Fruit fly (Drosophila melanogaster): Measurements from ENCODE around the gene Cpr65Eb.

Cpr65Eb gene

DNA sequence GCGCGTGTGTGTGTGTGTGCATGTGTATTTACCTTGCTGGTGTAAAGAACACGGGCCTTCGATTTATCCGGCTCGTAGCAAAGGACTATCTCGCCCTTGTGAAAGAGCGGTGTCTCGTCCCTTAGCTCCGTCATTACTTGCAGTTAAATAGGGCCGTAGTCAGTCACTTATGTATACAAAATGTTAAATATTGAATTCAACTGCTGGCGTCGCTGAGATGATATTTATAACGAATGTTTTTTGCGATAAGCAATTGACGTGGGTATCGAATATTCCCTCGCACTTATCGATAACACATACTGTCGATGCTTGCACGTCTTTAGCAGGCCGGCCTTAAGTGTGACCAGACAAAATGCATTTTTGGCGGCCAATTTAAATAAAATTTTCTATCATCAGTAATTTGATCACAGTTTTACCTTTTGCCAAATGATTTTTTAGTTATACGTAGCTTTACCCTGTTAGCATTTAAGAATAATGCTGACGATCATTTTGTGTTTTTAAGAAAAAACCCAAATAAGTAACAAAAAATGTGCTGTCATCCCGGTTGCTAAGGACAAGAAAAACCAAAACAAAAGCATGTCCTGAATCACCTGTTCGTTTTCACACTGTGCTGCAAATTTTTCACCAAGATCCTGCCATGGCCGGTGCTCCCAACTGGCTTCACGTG lies 36.8 kb upstream of the Cpr65Eb start, which contains the start of the genes msl-3 and BBS1 (continued):
- TF ChIP-seq CG1603 (tag; optimal IDR thresholded peaks at IDR 0.05) (peak; percentile 71), CG12659 (GFP tag; optimal IDR thresholded peaks at IDR 0.05) (peak; percentile 56), CG13775 (GFP tag; optimal IDR thresholded peaks at IDR 0.05) (no peak), CG15514 (GFP tag; optimal IDR thresholded peaks at IDR 0.05) (peak; percentile 76), disco-r (GFP tag; optimal IDR thresholded peaks at IDR 0.05) (no peak), CG12299 (tag; optimal IDR thresholded peaks at IDR 0.05) (peak; percentile 51), hth (optimal IDR thresholded peaks at IDR 0.05) (no peak), mld (GFP tag; IDR thresholded peaks at IDR 0.05; ENCODE audit: partially characterized antibody) (0 out of 3 replicates have a peak, but pooled peaks have one; percentile 11), phol (tag; optimal IDR thresholded peaks at IDR 0.05) (peak; percentile 28), Nf-YB (GFP tag; optimal IDR thresholded peaks at IDR 0.05) (no peak), CG3838 (GFP tag; optimal IDR thresholded peaks at IDR 0.05) (no peak), CG31224 (GFP tag; IDR thresholded peaks at IDR 0.05) (no peak), ro (GFP tag; IDR thresholded peaks at IDR 0.05) (no peak), CG10979 (tag; optimal IDR thresholded peaks at IDR 0.05) (peak; percentile 14), sob (GFP tag; IDR thresholded peaks at IDR 0.05) (peak; percentile 33; the same call in 1 of the 2 replicates), CTCF (GFP tag; optimal IDR thresholded peaks at IDR 0.05) (peak; percentile 4), Awh (GFP tag; IDR thresholded peaks at IDR 0.05) (no peak), Deaf1 (tag; optimal IDR thresholded peaks at IDR 0.05) (no peak), Atf6 (GFP tag; IDR thresholded peaks at IDR 0.05) (no peak), unc-4 (GFP tag; IDR thresholded peaks at IDR 0.05; ENCODE audit: partially characterized antibody) (peak; percentile 61), zen2 (GFP tag; IDR thresholded peaks at IDR 0.05; ENCODE audit: partially characterized antibody) (peak; percentile 22; the same call in 1 of the 3 replicates), oc (tag; optimal IDR thresholded peaks at IDR 0.05) (no peak), CG3726 (GFP tag; IDR thresholded peaks at IDR 0.05) (no peak), Six4 (GFP tag; optimal IDR thresholded peaks at IDR 0.05) (no peak), Lpt (GFP tag; optimal IDR thresholded peaks at IDR 0.05) (no peak), CG13424 (tag; optimal IDR thresholded peaks at IDR 0.05) (no peak), tll (GFP tag; optimal IDR thresholded peaks at IDR 0.05) (no peak), Dref (GFP tag; IDR thresholded peaks at IDR 0.05) (peak; percentile 96), ham (GFP tag; IDR thresholded peaks at IDR 0.05) (no peak), row (GFP tag; IDR thresholded peaks at IDR 0.05) (no peak), Dp (GFP tag; optimal IDR thresholded peaks at IDR 0.05) (peak; percentile 95), Sox100B (GFP tag; optimal IDR thresholded peaks at IDR 0.05) (no peak), so (GFP tag; IDR thresholded peaks at IDR 0.05) (no peak), kay (GFP tag; optimal IDR thresholded peaks at IDR 0.05) (no peak), E2f2 (GFP tag; IDR thresholded peaks at IDR 0.05) (peak; percentile 96), wek (GFP tag; optimal IDR thresholded peaks at IDR 0.05) (no peak), CG7963 (GFP tag; IDR thresholded peaks at IDR 0.05; ENCODE audit: partially characterized antibody) (peak; percentile 64), chm (GFP tag; IDR thresholded peaks at IDR 0.05) (no peak), otp (GFP tag; IDR thresholded peaks at IDR 0.05) (no peak), org-1 (GFP tag; optimal IDR thresholded peaks at IDR 0.05) (no peak), tio (GFP tag; optimal IDR thresholded peaks at IDR 0.05) (no peak), tna (GFP tag; IDR thresholded peaks at IDR 0.05; ENCODE audit: partially characterized antibody) (peak; percentile 54), CG6683 (GFP tag; optimal IDR thresholded peaks at IDR 0.05) (no peak), CoRest (tag; optimal IDR thresholded peaks at IDR 0.05) (no peak), CG14860 (GFP tag; IDR thresholded peaks at IDR 0.05; ENCODE audit: partially characterized antibody) (peak; percentile 60; the same call in 2 of the 3 replicates), CG12071 (GFP tag; optimal IDR thresholded peaks at IDR 0.05) (no peak), Gug (GFP tag; IDR thresholded peaks at IDR 0.05) (no peak), ERR (GFP tag; optimal IDR thresholded peaks at IDR 0.05) (no peak), CG14441 (GFP tag; IDR thresholded peaks at IDR 0.05) (no peak), CG13894 (tag; optimal IDR thresholded peaks at IDR 0.05) (no peak)

Data from whole organism, embryonic.